Fruit fly (Drosophila melanogaster) whole organism, embryonic: ENCODE results near the gene CG15577.

Experiments
- CG10274 ChIP-seq: fragments of 200-800 bp; sonication (Bioruptor generic); optimal IDR thresholded peaks from 3 replicates; lab custom pipeline; 2017; ENCODE audit warnings: missing biosample characterization, mild to moderate bottlenecking, missing genetic modification characterization
- CG11560 ChIP-seq: fragments of 200-800 bp; sonication (Bioruptor generic); IDR thresholded peaks from 3 replicates; pipeline ENCODE4 v1.3.6; 2022; ENCODE audit warnings: missing biosample characterization, missing genetic modification characterization
- CG12071 ChIP-seq: fragments of 200-800 bp; sonication (Bioruptor generic); optimal IDR thresholded peaks from 3 replicates; lab custom pipeline; 2018; ENCODE audit warnings: missing biosample characterization, mild to moderate bottlenecking, missing genetic modification characterization
- CG13624 ChIP-seq: fragments of 200-800 bp; sonication (Bioruptor generic); optimal IDR thresholded peaks from 2 replicates; lab custom pipeline; 2016; ENCODE audit warnings: missing biosample characterization, missing genetic modification characterization
- CG15073 ChIP-seq: fragments of 200-800 bp; sonication (Bioruptor generic); optimal IDR thresholded peaks from 2 replicates; lab custom pipeline; 2016; ENCODE audit warnings: missing biosample characterization, missing genetic modification characterization
- CG15696 ChIP-seq: fragments of 200-800 bp; sonication (Bioruptor generic); optimal IDR thresholded peaks from 2 replicates; lab custom pipeline; 2019; ENCODE audit warnings: missing biosample characterization, mild to moderate bottlenecking, missing genetic modification characterization, moderate library complexity
- CG17328 ChIP-seq: fragments of 200-800 bp; sonication (Bioruptor generic); IDR thresholded peaks from 2 replicates; pipeline ENCODE4 v1.3.6; 2022; ENCODE audit warnings: missing biosample characterization, missing genetic modification characterization
- CG17612 ChIP-seq: fragments of 200-800 bp; sonication (Bioruptor generic); IDR thresholded peaks from 2 replicates; pipeline ENCODE4 v1.3.6; 2022; ENCODE audit warnings: missing biosample characterization, missing genetic modification characterization
- CG17802 ChIP-seq: fragments of 200-800 bp; sonication (Bioruptor generic); optimal IDR thresholded peaks from 2 replicates; lab custom pipeline; 2018; ENCODE audit warnings: missing biosample characterization, mild to moderate bottlenecking, missing genetic modification characterization, moderate library complexity
- CG18619 ChIP-seq: fragments of 200-800 bp; sonication (Bioruptor generic); optimal IDR thresholded peaks from 3 replicates; lab custom pipeline; 2017; ENCODE audit warnings: missing biosample characterization, mild to moderate bottlenecking, missing genetic modification characterization
- CG2120 ChIP-seq: fragments of 200-800 bp; sonication (Bioruptor generic); optimal IDR thresholded peaks from 3 replicates; lab custom pipeline; 2016; ENCODE audit warnings: missing biosample characterization, missing genetic modification characterization
- CG3726 ChIP-seq: fragments of 200-800 bp; sonication (Bioruptor generic); IDR thresholded peaks from 3 replicates; pipeline ENCODE4, ENCODE4 v1.3.6; 2022; ENCODE audit warnings: missing biosample characterization, missing genetic modification characterization
- CG42726 ChIP-seq: fragments of 200-800 bp; sonication (Bioruptor generic); IDR thresholded peaks from 2 replicates; pipeline ENCODE4 v1.3.6; 2022; ENCODE audit warnings: missing biosample characterization, missing genetic modification characterization; ENCODE audit not compliant: partially characterized antibody
- CG4617 ChIP-seq: fragments of 200-800 bp; sonication (Bioruptor generic); optimal IDR thresholded peaks from 3 replicates; lab custom pipeline; 2016; ENCODE audit warnings: missing biosample characterization, missing genetic modification characterization, borderline replicate concordance
- CG6791 ChIP-seq: fragments of 200-800 bp; sonication (Bioruptor generic); IDR thresholded peaks from 3 replicates; pipeline ENCODE4 v1.3.6; 2022; ENCODE audit warnings: missing biosample characterization, missing genetic modification characterization; ENCODE audit not compliant: partially characterized antibody
- CG7928 ChIP-seq: fragments of 200-800 bp; sonication (Bioruptor generic); optimal IDR thresholded peaks from 2 replicates; lab custom pipeline; 2017; ENCODE audit warnings: missing biosample characterization, mild to moderate bottlenecking, missing genetic modification characterization
- CG7987 ChIP-seq: fragments of 200-800 bp; sonication (Bioruptor generic); optimal IDR thresholded peaks from 2 replicates; lab custom pipeline; 2018; ENCODE audit warnings: missing biosample characterization, mild to moderate bottlenecking, missing genetic modification characterization, moderate library complexity
- CG8281 ChIP-seq: fragments of 200-800 bp; sonication (Bioruptor generic); optimal IDR thresholded peaks from 2 replicates; lab custom pipeline; 2018; ENCODE audit warnings: missing biosample characterization, mild to moderate bottlenecking, missing genetic modification characterization, moderate library complexity
- CG8924 ChIP-seq: fragments of 200-800 bp; optimal IDR thresholded peaks from 3 replicates; lab custom pipeline; 2019; ENCODE audit warnings: missing biosample characterization, mild to moderate bottlenecking, missing genetic modification characterization, moderate library complexity
- CG9609 ChIP-seq: fragments of 200-800 bp; sonication (Bioruptor generic); optimal IDR thresholded peaks from 3 replicates; lab custom pipeline; 2016; ENCODE audit warnings: missing biosample characterization, missing genetic modification characterization
- CoRest ChIP-seq: fragments of 200-800 bp; sonication (Bioruptor generic); optimal IDR thresholded peaks from 3 replicates; lab custom pipeline; 2018; ENCODE audit warnings: missing biosample characterization, mild to moderate bottlenecking, missing genetic modification characterization, moderate library complexity
- D19B ChIP-seq: fragments of 200-800 bp; sonication (Bioruptor generic); optimal IDR thresholded peaks from 2 replicates; lab custom pipeline; 2017; ENCODE audit warnings: missing biosample characterization, mild to moderate bottlenecking, missing genetic modification characterization
- E2f1 ChIP-seq: fragments of 200-800 bp; sonication (Bioruptor generic); IDR thresholded peaks from 2 replicates; pipeline ENCODE4 v1.3.6; 2022; ENCODE audit warnings: missing biosample characterization, missing genetic modification characterization
- E2f2 ChIP-seq: fragments of 200-800 bp; sonication (Bioruptor generic); IDR thresholded peaks from 2 replicates; pipeline ENCODE4 v1.3.6; 2022; ENCODE audit warnings: missing biosample characterization, missing genetic modification characterization
- Gsc ChIP-seq: fragments of 200-800 bp; sonication (Bioruptor generic); IDR thresholded peaks from 2 replicates; pipeline ENCODE4 v1.3.6; 2022; ENCODE audit warnings: missing biosample characterization, missing genetic modification characterization
- Hmr ChIP-seq: fragments of 200-800 bp; sonication (Bioruptor generic); optimal IDR thresholded peaks from 3 replicates; lab custom pipeline; 2017; ENCODE audit warnings: mild to moderate bottlenecking, missing biosample characterization, missing genetic modification reagents, missing genetic modification characterization
- Med ChIP-seq: fragments of 200-800 bp; sonication (Bioruptor generic); peaks from one replicate; lab custom pipeline; 2016; ENCODE audit warnings: missing biosample characterization, missing genetic modification characterization, mild to moderate bottlenecking, inconsistent platforms, moderate library complexity
- Rfx ChIP-seq: fragments of 200-800 bp; sonication (Bioruptor generic); IDR thresholded peaks from 2 replicates; pipeline ENCODE4 v1.3.6; 2022; ENCODE audit warnings: missing biosample characterization, missing genetic modification characterization
- Side ChIP-seq: fragments of 200-800 bp; sonication (Bioruptor generic); optimal IDR thresholded peaks from 2 replicates; lab custom pipeline; 2016; ENCODE audit warnings: missing biosample characterization, missing genetic modification characterization
- Sin3A ChIP-seq: fragments of >200 bp; optimal IDR thresholded peaks from 2 replicates; lab custom pipeline; 2018
- Tbp ChIP-seq: fragments of >200 bp; optimal IDR thresholded peaks from 2 replicates; lab custom pipeline; 2018; ENCODE audit warnings: missing biosample characterization, missing genetic modification characterization
- Xbp1 ChIP-seq: fragments of 200-800 bp; sonication (Bioruptor generic); optimal IDR thresholded peaks from 3 replicates; lab custom pipeline; 2016; ENCODE audit warnings: missing biosample characterization, mild to moderate bottlenecking, missing genetic modification characterization
- ac ChIP-seq: fragments of 200-800 bp; sonication (Bioruptor generic); optimal IDR thresholded peaks from 3 replicates; lab custom pipeline; 2017; ENCODE audit warnings: missing biosample characterization, mild to moderate bottlenecking, missing genetic modification characterization
- bbx ChIP-seq: fragments of 200-800 bp; sonication (Bioruptor generic); IDR thresholded peaks from 2 replicates; pipeline ENCODE4 v1.3.6; 2022; ENCODE audit warnings: missing biosample characterization, missing genetic modification characterization; ENCODE audit not compliant: partially characterized antibody
- chif ChIP-seq, 2 experiments: fragments of 200-800 bp; sonication (Bioruptor generic); optimal IDR thresholded peaks; 3 replicates each; lab custom pipeline; 2016; ENCODE audit warnings: missing biosample characterization in 2 of 2, missing genetic modification characterization in 2 of 2
- cwo ChIP-seq: fragments of 200-800 bp; sonication (Bioruptor generic); optimal IDR thresholded peaks from 3 replicates; lab custom pipeline; 2017; ENCODE audit warnings: missing biosample characterization, missing genetic modification characterization, mild to moderate bottlenecking, moderate library complexity, missing genetic modification reagents
- esg ChIP-seq: fragments of 200-800 bp; sonication (Bioruptor generic); conservative IDR thresholded peaks from 2 replicates; pipeline ENCODE4 v1.3.6; 2022; ENCODE audit warnings: missing biosample characterization, missing genetic modification characterization
- fd3F ChIP-seq: fragments of 200-800 bp; sonication (Bioruptor generic); optimal IDR thresholded peaks from 2 replicates; lab custom pipeline; 2018; ENCODE audit warnings: missing biosample characterization, mild to moderate bottlenecking, missing genetic modification characterization, moderate library complexity
- fd64A ChIP-seq: fragments of 200-800 bp; sonication (Bioruptor generic); optimal IDR thresholded peaks from 3 replicates; lab custom pipeline; 2018; ENCODE audit warnings: missing biosample characterization, mild to moderate bottlenecking, missing genetic modification characterization
- ind ChIP-seq: fragments of 200-800 bp; sonication (Bioruptor generic); optimal IDR thresholded peaks from 3 replicates; lab custom pipeline; 2016; ENCODE audit warnings: missing biosample characterization, missing genetic modification characterization
- pho ChIP-seq: fragments of 200-800 bp; sonication (Bioruptor generic); optimal IDR thresholded peaks from 2 replicates; lab custom pipeline; 2016; ENCODE audit warnings: missing biosample characterization, missing genetic modification characterization
- pita ChIP-seq: fragments of 200-800 bp; sonication (Bioruptor generic); optimal IDR thresholded peaks from 2 replicates; lab custom pipeline; 2017; ENCODE audit warnings: missing biosample characterization, mild to moderate bottlenecking, missing genetic modification characterization
- shn ChIP-seq: fragments of 200-800 bp; sonication (Bioruptor generic); optimal IDR thresholded peaks from 3 replicates; lab custom pipeline; 2016; ENCODE audit warnings: missing biosample characterization, missing genetic modification characterization
- sim ChIP-seq: fragments of 200-800 bp; sonication (Bioruptor generic); IDR thresholded peaks from 2 replicates; pipeline ENCODE4 v1.3.6; 2022; ENCODE audit warnings: missing biosample characterization, missing genetic modification characterization
- slp2 ChIP-seq: fragments of 200-800 bp; sonication (Bioruptor generic); optimal IDR thresholded peaks from 2 replicates; lab custom pipeline; 2016; ENCODE audit warnings: missing biosample characterization, missing genetic modification characterization
- stc ChIP-seq: fragments of 200-800 bp; sonication (Bioruptor generic); IDR thresholded peaks from 2 replicates; pipeline ENCODE4 v1.3.6; 2022; ENCODE audit warnings: missing biosample characterization, missing genetic modification characterization
- tna ChIP-seq: fragments of 200-800 bp; sonication (Bioruptor generic); IDR thresholded peaks from 2 replicates; pipeline ENCODE4 v1.3.6; 2022; ENCODE audit warnings: missing biosample characterization, missing genetic modification characterization; ENCODE audit not compliant: partially characterized antibody
- twi ChIP-seq: fragments of 200-800 bp; optimal IDR thresholded peaks from 2 replicates; lab custom pipeline; 2019; ENCODE audit warnings: missing biosample characterization, mild to moderate bottlenecking, missing genetic modification characterization, moderate library complexity
- zfh2 ChIP-seq: fragments of 200-800 bp; sonication (Bioruptor generic); optimal IDR thresholded peaks from 2 replicates; lab custom pipeline; 2016; ENCODE audit warnings: missing biosample characterization, missing genetic modification characterization

CG15577 gene

DNA sequence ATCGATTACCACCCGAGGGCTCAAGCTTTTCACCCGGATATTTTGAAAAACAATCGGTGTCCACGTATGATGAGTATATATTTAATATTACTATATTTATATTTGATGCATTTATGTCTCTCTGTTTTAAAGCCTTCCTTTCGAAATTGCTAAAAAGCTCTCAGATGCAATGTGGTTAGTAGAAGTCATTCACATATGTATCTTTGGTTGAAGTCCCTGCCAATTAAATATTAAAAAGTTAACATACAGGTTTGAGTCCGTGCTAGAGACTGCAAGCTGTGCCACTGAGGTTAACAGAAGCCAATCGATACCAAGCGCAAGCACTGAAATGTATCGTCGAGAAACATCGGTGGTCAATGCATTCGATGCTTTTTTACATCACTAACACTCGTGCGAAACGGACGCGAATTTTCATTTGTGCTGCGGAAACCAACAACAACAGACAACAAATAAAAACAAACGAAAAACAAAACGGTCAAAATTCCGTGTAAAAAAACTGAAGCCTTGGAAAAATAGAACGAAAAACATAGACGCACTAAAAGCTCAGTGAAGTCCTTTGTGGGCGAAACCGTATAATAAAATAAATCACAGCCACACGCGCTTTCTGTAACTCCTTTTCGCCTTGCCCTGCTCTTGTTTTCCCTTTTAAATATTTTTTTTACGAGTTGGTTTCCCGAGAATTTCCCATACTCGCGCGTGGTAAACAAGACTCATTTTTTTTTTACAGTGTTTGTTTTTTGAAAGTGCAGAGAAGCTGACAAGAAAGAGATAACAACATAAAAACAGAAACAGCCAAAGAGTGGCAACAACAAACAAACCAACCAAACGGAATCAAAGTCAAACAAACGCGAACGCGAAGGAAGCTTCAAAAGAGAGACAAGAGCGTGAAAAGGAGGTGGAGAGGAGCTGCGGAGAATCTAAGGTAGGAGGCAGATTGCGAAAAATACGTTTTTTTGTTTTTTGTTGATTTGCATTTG, 45.7 kb upstream of the CG15577 start, which contains the start of gene norpA (continued):
- TF ChIP-seq D19B = no peak
- TF ChIP-seq Gsc (GFP tag; lab: Robert Waterston, UW) = no peak
- TF ChIP-seq Sin3A (lab: Kevin White, UChicago) = peak; percentile 46
- peak; percentile 98 for TF ChIP-seq CG6791 (GFP tag; lab: Robert Waterston, UW)
- no peak for TF ChIP-seq CG10274 (GFP tag; lab: Kevin White, UChicago)
- no peak for TF ChIP-seq slp2
- no peak for TF ChIP-seq ac (GFP tag; lab: Kevin White, UChicago)
- peak; percentile 5 for TF ChIP-seq Side (GFP tag; lab: Kevin White, UChicago)
- TF ChIP-seq CG7987 (GFP tag; lab: Kevin White, UChicago) = no peak
- TF ChIP-seq CG8924 (tag; lab: Kevin White, UChicago) = peak; percentile 11
- no peak for TF ChIP-seq CG4617 (GFP tag; lab: Kevin White, UChicago)
- peak; percentile 47; the same call in 1 of the 3 replicates for TF ChIP-seq CG11560 (tag; lab: Robert Waterston, UW)
- TF ChIP-seq esg (GFP tag; lab: Robert Waterston, UW) = no peak
- TF ChIP-seq pita (GFP tag; lab: Kevin White, UChicago) = peak; percentile 67
- peak; percentile 97 for TF ChIP-seq CG42726
- peak; percentile 10 for TF ChIP-seq ind (GFP tag; lab: Kevin White, UChicago)
- TF ChIP-seq fd3F = peak; percentile 9
- peak; percentile 24 for TF ChIP-seq CoRest (tag; lab: Kevin White, UChicago)
- TF ChIP-seq CG18619 (GFP tag; lab: Kevin White, UChicago) = no peak
- TF ChIP-seq chif (GFP tag; optimal IDR thresholded peaks at IDR 0.05; lab: Kevin White, UChicago) = peak; percentile 3 to 5
- peak; percentile 19 for TF ChIP-seq CG9609
- no peak for TF ChIP-seq CG17328
- TF ChIP-seq fd64A (GFP tag; lab: Kevin White, UChicago) = no peak
- no peak for TF ChIP-seq twi (tag; lab: Kevin White, UChicago)
- TF ChIP-seq E2f1 (GFP tag; lab: Robert Waterston, UW) = no peak
- TF ChIP-seq Rfx (GFP tag; lab: Robert Waterston, UW) = peak; percentile 59
- TF ChIP-seq tna (GFP tag; lab: Robert Waterston, UW) = peak; percentile 88
- TF ChIP-seq CG15696 (tag; lab: Kevin White, UChicago) = no peak
- TF ChIP-seq Tbp (GFP tag; lab: Kevin White, UChicago) = no peak
- no peak for TF ChIP-seq zfh2
- peak; percentile 11 for TF ChIP-seq shn (GFP tag; lab: Kevin White, UChicago)
- TF ChIP-seq sim (GFP tag; lab: Robert Waterston, UW) = no peak
- TF ChIP-seq Xbp1 = peak; percentile 15
- TF ChIP-seq CG17612 (GFP tag; lab: Robert Waterston, UW) = no peak
- peak; percentile 10 for TF ChIP-seq CG13624 (GFP tag; lab: Kevin White, UChicago)
- no peak for TF ChIP-seq CG17802 (tag; lab: Kevin White, UChicago)
- TF ChIP-seq pho = no peak
- no peak for TF ChIP-seq cwo (GFP tag; lab: Kevin White, UChicago)
- peak; percentile 9 for TF ChIP-seq CG2120
- TF ChIP-seq CG3726 (GFP tag; lab: Robert Waterston, UW) = no peak
- TF ChIP-seq CG8281 (tag; lab: Kevin White, UChicago) = no peak
- no peak; the same call in 1 of the 2 replicates for TF ChIP-seq stc (GFP tag; lab: Robert Waterston, UW)
- TF ChIP-seq CG12071 (GFP tag; lab: Kevin White, UChicago) = no peak
- TF ChIP-seq E2f2 (GFP tag; lab: Robert Waterston, UW) = peak; percentile 73
- no peak for TF ChIP-seq CG15073 (GFP tag; lab: Kevin White, UChicago)
- peak; percentile 86 for TF ChIP-seq Med (GFP tag; lab: Kevin White, UChicago)
- TF ChIP-seq CG7928 = no peak
- peak; percentile 55 for TF ChIP-seq Hmr (GFP tag; lab: Kevin White, UChicago)
- TF ChIP-seq bbx = peak; percentile 98
